Fruit fly (Drosophila melanogaster): ENCODE results near the gene CG43394.

CG43394 gene

DNA sequence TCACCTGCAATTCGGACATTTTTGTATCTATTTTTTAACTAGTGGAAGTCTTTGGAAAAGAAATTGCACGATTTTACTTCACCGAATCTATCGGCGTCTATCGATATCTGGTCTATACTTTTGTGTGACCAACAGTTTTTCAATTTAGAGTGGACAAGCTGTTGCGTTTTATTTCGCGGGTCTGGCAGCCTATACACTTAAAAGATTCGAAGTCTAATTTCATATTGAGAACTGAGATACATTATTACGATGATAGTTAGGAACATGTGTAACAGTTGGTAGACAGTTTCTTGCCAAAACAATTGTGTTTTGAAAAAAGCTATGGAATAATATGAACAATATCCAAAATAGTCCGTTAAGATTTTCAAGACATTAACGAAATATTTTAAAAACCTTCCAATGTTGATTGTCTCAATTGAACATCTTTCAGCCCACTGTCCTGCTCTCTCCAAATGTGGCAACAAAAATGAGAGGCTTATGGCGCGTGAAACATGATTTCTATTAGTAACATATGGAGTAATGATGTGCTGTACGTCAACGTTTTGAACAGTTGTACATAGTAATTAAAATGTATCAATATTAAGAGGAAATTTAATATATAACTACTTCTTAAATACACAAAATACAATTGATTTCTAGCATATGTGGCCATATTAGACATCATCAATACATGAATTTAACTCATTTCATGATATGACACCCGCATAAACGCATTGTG, 16.9 kb downstream of the CG43394 start, which contains the start of gene Acbp1:
Gene Acbp1 (minus strand): TSS at position 146 of the 718 bp plus-strand sequence.
- peak; percentile 93 for TF ChIP-seq cyc (GFP tag; optimal IDR thresholded peaks at IDR 0.05)
- TF ChIP-seq Sox14 (GFP tag; optimal IDR thresholded peaks at IDR 0.05): peak; percentile 97
- peak; percentile 94 for TF ChIP-seq acj6 (GFP tag; optimal IDR thresholded peaks at IDR 0.05)
- peak; percentile 98 for TF ChIP-seq CG6276 (GFP tag; optimal IDR thresholded peaks at IDR 0.05)
- TF ChIP-seq CG8319 (GFP tag; optimal IDR thresholded peaks at IDR 0.05): peak; percentile 86
- TF ChIP-seq Ets21C (GFP tag; optimal IDR thresholded peaks at IDR 0.05): peak; percentile 93
- peak; percentile 94 for TF ChIP-seq CG7368 (GFP tag; optimal IDR thresholded peaks at IDR 0.05)
- TF ChIP-seq achi (GFP tag; optimal IDR thresholded peaks at IDR 0.05): peak; percentile 94
- TF ChIP-seq net (GFP tag; optimal IDR thresholded peaks at IDR 0.05): peak; percentile 98
- TF ChIP-seq fd59A (GFP tag; optimal IDR thresholded peaks at IDR 0.05): peak; percentile 94
- peak; percentile 94 for TF ChIP-seq CG1621 (tag; optimal IDR thresholded peaks at IDR 0.05)
- TF ChIP-seq Eip78C (GFP tag): peak; percentile 99
- peak; percentile 97 to 98 for TF ChIP-seq ss (GFP tag; optimal IDR thresholded peaks at IDR 0.05)
- TF ChIP-seq salr (GFP tag; optimal IDR thresholded peaks at IDR 0.05): peak; percentile 75 to 93
- TF ChIP-seq fd85E (GFP tag; optimal IDR thresholded peaks at IDR 0.05): peak; percentile 85
- peak; percentile 91 for TF ChIP-seq Gug (GFP tag; IDR thresholded peaks at IDR 0.05)
- peak; percentile 89 for TF ChIP-seq CG4318 (GFP tag; optimal IDR thresholded peaks at IDR 0.05)
- TF ChIP-seq svp (GFP tag): peak; percentile 98
- peak; percentile 69 for TF ChIP-seq Hr38 (GFP tag; optimal IDR thresholded peaks at IDR 0.05)
- TF ChIP-seq spab (GFP tag; optimal IDR thresholded peaks at IDR 0.05): peak; percentile 95
- peak; percentile 96 for TF ChIP-seq Hr4 (GFP tag; optimal IDR thresholded peaks at IDR 0.05)
- peak; percentile 92 for TF ChIP-seq Blimp-1 (GFP tag; optimal IDR thresholded peaks at IDR 0.05)
- peak; percentile 94 for TF ChIP-seq OdsH (GFP tag; optimal IDR thresholded peaks at IDR 0.05)
- TF ChIP-seq eg (GFP tag; IDR thresholded peaks at IDR 0.05): peak; percentile 97
- TF ChIP-seq Eip75B (GFP tag; optimal IDR thresholded peaks at IDR 0.05): peak; percentile 92
- peak; percentile 97 for TF ChIP-seq CG10669 (GFP tag; optimal IDR thresholded peaks at IDR 0.05)
- peak; percentile 90 for TF ChIP-seq CG11294 (GFP tag; IDR thresholded peaks at IDR 0.05)
- TF ChIP-seq Smox (GFP tag; optimal IDR thresholded peaks at IDR 0.05): peak; percentile 95
- peak; percentile 97 for TF ChIP-seq Sox102F (GFP tag; optimal IDR thresholded peaks at IDR 0.05)
- TF ChIP-seq Met (GFP tag; optimal IDR thresholded peaks at IDR 0.05): peak; percentile 95
- peak; percentile 70 for TF ChIP-seq fkh (GFP tag; optimal IDR thresholded peaks at IDR 0.05)
- TF ChIP-seq dsx (GFP tag; optimal IDR thresholded peaks at IDR 0.05; ENCODE audit: poor library complexity, severe bottlenecking): peak; percentile 96
- TF ChIP-seq dac (GFP tag; optimal IDR thresholded peaks at IDR 0.05): peak; percentile 93
- peak; percentile 90 for TF ChIP-seq CG11762 (GFP tag; optimal IDR thresholded peaks at IDR 0.05; ENCODE audit: insufficient read depth)
- peak; percentile 97 for TF ChIP-seq CG32006 (GFP tag; optimal IDR thresholded peaks at IDR 0.05)
- TF ChIP-seq CG9139 (GFP tag; optimal IDR thresholded peaks at IDR 0.05): peak; percentile 95
- TF ChIP-seq CG16779 (tag; optimal IDR thresholded peaks at IDR 0.05): peak; percentile 97
- peak; percentile 93 for TF ChIP-seq lz (GFP tag; optimal IDR thresholded peaks at IDR 0.05)
- peak; percentile 96 for TF ChIP-seq CG6792 (GFP tag; optimal IDR thresholded peaks at IDR 0.05)
- peak; percentile 97 for TF ChIP-seq esn (GFP tag; optimal IDR thresholded peaks at IDR 0.05)
- peak; percentile 95 for TF ChIP-seq CG6163 (GFP tag; IDR thresholded peaks at IDR 0.05)
- TF ChIP-seq CG6854 (GFP tag; optimal IDR thresholded peaks at IDR 0.05): peak; percentile 98
- peak; percentile 97 for TF ChIP-seq CG6808 (GFP tag; optimal IDR thresholded peaks at IDR 0.05)
- peak; percentile 94 for TF ChIP-seq CG10631 (GFP tag; optimal IDR thresholded peaks at IDR 0.05)
- TF ChIP-seq CG3032 (tag; optimal IDR thresholded peaks at IDR 0.05): peak; percentile 97
- peak; percentile 97 for TF ChIP-seq CG8119 (GFP tag; IDR thresholded peaks at IDR 0.05)
- TF ChIP-seq CG8632 (GFP tag; optimal IDR thresholded peaks at IDR 0.05): peak; percentile 97
- peak; percentile 97 for TF ChIP-seq CG34406 (GFP tag; optimal IDR thresholded peaks at IDR 0.05)
- peak; percentile 89 for TF ChIP-seq Sox15 (GFP tag; optimal IDR thresholded peaks at IDR 0.05)
- TF ChIP-seq pdm3 (GFP tag; optimal IDR thresholded peaks at IDR 0.05): peak; percentile 94

Measured in whole organism, prepupa.